Fruit fly (Drosophila melanogaster) whole organism, pupa: ENCODE results near the gene Ppt2.

Experiments used
- CG8159 ChIP-seq: fragments of 200-800 bp; sonication (Bioruptor generic); optimal IDR thresholded peaks from 3 replicates; lab custom pipeline; 2018; ENCODE audit warnings: missing biosample characterization, mild to moderate bottlenecking, missing genetic modification characterization, moderate library complexity
- CG9948 ChIP-seq: fragments of 200-800 bp; sonication (Bioruptor generic); optimal IDR thresholded peaks from 2 replicates; lab custom pipeline; 2018; ENCODE audit warnings: missing biosample characterization, mild to moderate bottlenecking, missing genetic modification characterization, moderate library complexity

dm6 chr2L:11285606-11286005 lies 5.5 kb downstream of the Ppt2 start, which contains the start of gene Osi21:
- TF ChIP-seq CG9948 (tag; lab: Kevin White, UChicago) (no peak), CG8159 (tag; lab: Kevin White, UChicago) (no peak)
